Worm (Caenorhabditis elegans): ENCODE data around the gene tomm-70.

tomm-70 gene

DNA sequence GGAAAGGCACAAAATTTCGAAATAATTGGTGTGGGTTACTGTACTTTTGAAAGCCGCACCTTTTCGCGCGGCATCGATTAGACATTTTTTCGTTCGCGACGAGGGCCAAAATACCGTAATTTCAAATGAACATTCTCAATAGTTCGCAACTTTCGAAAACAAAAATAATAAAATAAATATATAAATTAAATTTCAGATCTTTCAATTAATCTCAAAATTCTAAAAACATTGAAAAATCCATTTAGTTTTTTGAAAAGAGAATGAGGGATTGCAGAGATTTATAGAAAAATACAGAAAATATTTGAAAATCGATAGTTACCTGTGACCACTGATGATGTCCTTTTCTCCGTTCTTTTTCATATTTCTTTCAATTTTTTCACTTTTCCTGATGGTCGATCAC lies 31.5 kb upstream of the tomm-70 start, which contains the start of gene K02D10.8:
TSS of gene K02D10.8 (plus strand) at position 301 of the 400 bp plus-strand sequence.
- TF ChIP-seq blmp-1 (tag; optimal IDR thresholded peaks at IDR 0.05), result no peak
- no peak for TF ChIP-seq lin-13 (tag; optimal IDR thresholded peaks at IDR 0.05)
- no peak for TF ChIP-seq M03D4.4 (tag; optimal IDR thresholded peaks at IDR 0.05)
- TF ChIP-seq mep-1 (tag; optimal IDR thresholded peaks at IDR 0.05), result no peak
- TF ChIP-seq flh-1 (GFP tag; optimal IDR thresholded peaks at IDR 0.05), result no peak
- TF ChIP-seq ceh-83 (GFP tag; optimal IDR thresholded peaks at IDR 0.05), result no peak
- TF ChIP-seq ceh-39 (tag; optimal IDR thresholded peaks at IDR 0.05), result no peak
- no peak for TF ChIP-seq lsy-2 (tag; optimal IDR thresholded peaks at IDR 0.05)
- no peak for TF ChIP-seq elt-1 (tag; optimal IDR thresholded peaks at IDR 0.05; ENCODE audit: borderline replicate concordance, insufficient read depth)
- no peak for TF ChIP-seq zip-8 (tag; optimal IDR thresholded peaks at IDR 0.05)
- no peak for TF ChIP-seq ztf-11 (tag; optimal IDR thresholded peaks at IDR 0.05)
- no peak for TF ChIP-seq drap-1 (GFP tag; optimal IDR thresholded peaks at IDR 0.05)
- TF ChIP-seq elt-3 (tag; optimal IDR thresholded peaks at IDR 0.05), result no peak
- TF ChIP-seq ces-1 (GFP tag; optimal IDR thresholded peaks at IDR 0.05), result no peak
- TF ChIP-seq nhr-76 (tag; optimal IDR thresholded peaks at IDR 0.05), result no peak
- TF ChIP-seq lin-32 (GFP tag; optimal IDR thresholded peaks at IDR 0.05), result no peak
- TF ChIP-seq nhr-237 (tag; optimal IDR thresholded peaks at IDR 0.05), result no peak

ce11 chrIII:8785426-8785825 lies 30.9 kb upstream of the tomm-70 start:
- TF ChIP-seq sptf-1 (tag; optimal IDR thresholded peaks at IDR 0.05), result no peak
- TF ChIP-seq lin-13 (tag; optimal IDR thresholded peaks at IDR 0.05), result no peak
- no peak for TF ChIP-seq mep-1 (tag; optimal IDR thresholded peaks at IDR 0.05)
- no peak for TF ChIP-seq nhr-237 (tag; optimal IDR thresholded peaks at IDR 0.05)
- no peak for TF ChIP-seq mab-5 (tag; optimal IDR thresholded peaks at IDR 0.05)

DNA sequence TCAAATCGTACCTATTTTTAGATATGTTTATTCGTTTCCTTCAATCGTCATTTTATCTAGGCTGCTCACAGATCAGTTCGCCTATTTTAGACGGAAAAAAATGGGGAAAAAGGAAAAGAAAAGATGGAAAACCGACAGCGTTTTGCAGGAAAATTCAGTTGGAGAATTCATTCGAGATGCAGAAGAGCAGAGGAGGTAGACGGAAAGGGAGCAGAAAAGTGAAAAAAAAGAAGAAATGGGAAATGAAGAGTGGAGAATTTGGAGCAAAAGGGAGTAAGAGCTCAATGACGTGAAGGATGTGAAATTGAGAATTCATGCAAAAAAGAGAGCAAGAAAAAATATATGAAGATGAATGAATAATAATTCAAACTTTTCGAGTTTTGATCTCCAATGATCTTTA lies 29.9 kb upstream of the tomm-70 start:
- TF ChIP-seq ztf-11 (tag; optimal IDR thresholded peaks at IDR 0.05) (no peak), nhr-2 (tag; optimal IDR thresholded peaks at IDR 0.05) (no peak), drap-1 (GFP tag; optimal IDR thresholded peaks at IDR 0.05) (no peak), ces-1 (GFP tag; optimal IDR thresholded peaks at IDR 0.05) (no peak), hlh-1 (tag; optimal IDR thresholded peaks at IDR 0.05) (no peak), elt-1 (tag; optimal IDR thresholded peaks at IDR 0.05; ENCODE audit: borderline replicate concordance, insufficient read depth) (no peak), unc-62 (GFP tag; optimal IDR thresholded peaks at IDR 0.05) (no peak), pha-4 (tag; optimal IDR thresholded peaks at IDR 0.05) (no peak)

DNA sequence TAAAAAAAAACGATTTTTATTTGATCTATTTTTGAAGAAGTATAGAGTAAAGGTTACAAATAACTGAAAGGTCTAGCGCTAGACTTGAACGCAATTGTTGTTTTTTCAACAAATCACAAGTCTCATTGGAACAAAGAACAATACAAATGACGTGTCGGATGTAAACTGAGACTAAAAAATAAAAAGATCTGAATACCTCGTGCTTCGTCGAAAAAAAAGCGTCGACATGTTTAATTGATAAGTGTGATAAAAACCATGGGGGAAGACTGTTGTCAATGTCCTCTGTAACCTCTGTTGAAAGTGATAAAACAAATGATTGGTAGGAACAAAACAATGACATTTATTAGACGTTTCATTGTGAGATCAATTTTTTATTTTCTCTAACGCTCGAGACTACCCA lies 28.2 kb upstream of the tomm-70 start:
- TF ChIP-seq ceh-83 (GFP tag; optimal IDR thresholded peaks at IDR 0.05) (no peak), zip-8 (tag; optimal IDR thresholded peaks at IDR 0.05) (no peak), elt-1 (tag; optimal IDR thresholded peaks at IDR 0.05; ENCODE audit: borderline replicate concordance, insufficient read depth) (no peak), unc-120 (tag; optimal IDR thresholded peaks at IDR 0.05; ENCODE audit: poor library complexity, severe bottlenecking) (no peak), lsy-2 (tag; optimal IDR thresholded peaks at IDR 0.05) (no peak), mls-2 (tag; optimal IDR thresholded peaks at IDR 0.05) (no peak), nhr-2 (tag; optimal IDR thresholded peaks at IDR 0.05) (no peak), ces-1 (GFP tag; optimal IDR thresholded peaks at IDR 0.05) (no peak), hlh-1 (tag; optimal IDR thresholded peaks at IDR 0.05) (no peak), ceh-43 (GFP tag; optimal IDR thresholded peaks at IDR 0.05) (no peak), tbx-8 (GFP tag; optimal IDR thresholded peaks at IDR 0.05) (no peak), ham-2 (GFP tag; optimal IDR thresholded peaks at IDR 0.05) (no peak), nhr-28 (tag; optimal IDR thresholded peaks at IDR 0.05) (no peak), flh-1 (GFP tag; optimal IDR thresholded peaks at IDR 0.05) (no peak)

- peak; percentile 19 for TF ChIP-seq hlh-1 (tag; optimal IDR thresholded peaks at IDR 0.05)
- no peak for TF ChIP-seq ham-2 (GFP tag; optimal IDR thresholded peaks at IDR 0.05)
Observed at ce11 chrIII:8782080-8782479, 27.5 kb upstream of the tomm-70 start.

DNA sequence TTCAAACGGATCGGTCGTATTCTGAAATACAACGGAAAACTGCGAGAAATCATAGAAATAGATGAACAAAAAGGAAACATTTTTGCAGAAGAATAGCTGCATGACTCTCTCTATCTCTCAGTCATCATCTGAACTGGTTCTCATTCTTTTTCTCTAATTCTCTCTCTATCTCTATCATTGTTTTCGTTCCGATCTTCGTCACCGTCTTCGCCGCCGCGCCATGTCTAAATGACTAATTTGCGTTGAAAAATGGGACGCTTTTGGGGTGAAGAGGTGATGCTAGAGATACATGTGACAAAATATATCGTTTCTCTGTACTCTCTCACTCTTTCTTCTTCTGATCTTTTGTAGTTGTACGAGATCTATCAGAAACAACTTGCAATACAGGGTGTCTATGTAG lies 25.9 kb upstream of the tomm-70 start:
- TF ChIP-seq lsy-2 (tag; optimal IDR thresholded peaks at IDR 0.05) (no peak), drap-1 (GFP tag; optimal IDR thresholded peaks at IDR 0.05) (no peak)

All from whole organism, mixed stage, embryonic.